Fruit fly (Drosophila melanogaster): ENCODE results near the gene CG32277.

DNA sequence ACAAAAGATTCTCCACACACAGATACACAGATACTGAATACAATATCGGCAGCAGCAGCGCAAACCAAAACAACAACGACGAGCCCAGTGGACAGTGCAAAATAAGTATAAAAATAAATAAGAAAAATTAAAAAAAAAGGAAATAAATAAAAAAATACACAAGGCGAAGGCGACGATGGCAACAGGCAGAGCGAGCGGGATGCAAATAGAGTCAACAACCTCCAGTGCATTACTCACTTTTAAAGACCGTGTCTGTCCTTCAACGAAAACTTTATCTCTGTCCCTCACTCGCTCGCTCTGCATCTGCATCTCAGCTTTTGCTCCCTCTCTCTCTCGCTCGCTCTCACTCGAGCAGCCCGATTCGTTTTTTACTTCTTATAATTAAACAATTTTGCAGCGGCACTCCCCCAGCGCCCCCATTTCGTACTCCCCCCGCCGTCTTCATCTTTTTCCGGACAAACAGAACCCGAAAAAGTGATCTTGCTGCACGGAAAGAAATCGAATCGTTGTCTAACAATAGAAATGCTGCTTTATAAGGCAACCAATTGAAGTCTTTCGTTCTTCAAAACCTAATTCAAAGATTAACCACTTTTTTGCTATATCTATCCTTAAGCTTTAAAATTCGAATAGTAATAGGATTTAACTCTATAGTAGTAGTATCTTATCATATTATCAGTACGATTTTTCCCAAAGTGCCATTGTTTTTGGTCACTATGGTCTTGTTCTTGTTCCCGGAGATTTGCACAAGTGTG is 41.3 kb upstream of the CG32277 start:
- TF ChIP-seq sage (GFP tag; optimal IDR thresholded peaks at IDR 0.05): peak; percentile 97
- TF ChIP-seq Jra (GFP tag; optimal IDR thresholded peaks at IDR 0.05): peak; percentile 89
- TF ChIP-seq Dfd (GFP tag; optimal IDR thresholded peaks at IDR 0.05): no peak
- TF ChIP-seq Hnf4 (GFP tag; optimal IDR thresholded peaks at IDR 0.05): peak; percentile 58
- peak; percentile 61 for TF ChIP-seq Dif (GFP tag; optimal IDR thresholded peaks at IDR 0.05; ENCODE audit: partially characterized antibody)
- TF ChIP-seq psq (GFP tag; optimal IDR thresholded peaks at IDR 0.05): peak; percentile 87
- peak; percentile 90 for TF ChIP-seq br (GFP tag; optimal IDR thresholded peaks at IDR 0.05)
- TF ChIP-seq dl (GFP tag; optimal IDR thresholded peaks at IDR 0.05; ENCODE audit: insufficient read depth in 1 of 2, partially characterized antibody in 2 of 2): peak; percentile 32 to 59
- TF ChIP-seq Vsx2 (GFP tag; optimal IDR thresholded peaks at IDR 0.05; ENCODE audit: partially characterized antibody): no peak
- peak; percentile 74 to 95 for TF ChIP-seq foxo (GFP tag; optimal IDR thresholded peaks at IDR 0.05)
- peak; percentile 69 for TF ChIP-seq CG9705 (GFP tag; optimal IDR thresholded peaks at IDR 0.05)
- TF ChIP-seq OdsH (GFP tag; optimal IDR thresholded peaks at IDR 0.05): peak; percentile 85
- TF ChIP-seq h (GFP tag; optimal IDR thresholded peaks at IDR 0.05): peak; percentile 89

Measured in whole organism, wandering third instar larva.